Worm (Caenorhabditis elegans) whole organism, midembryonic: ENCODE measurements around the gene R08F11.4.

Experiments
- T22C8.4 ChIP-seq: fragments of 200-800 bp; sonication (Bioruptor generic); IDR thresholded peaks from 2 replicates; pipeline ENCODE4 v1.3.6; 2022; ENCODE audit warnings: missing genetic modification characterization, missing compliant biosample characterization
- cog-1 ChIP-seq: sonication (generic microtip); optimal IDR thresholded peaks from 2 replicates; lab custom pipeline; 2016; ENCODE audit warnings: missing genetic modification characterization, missing compliant biosample characterization
- flt-1 ChIP-seq: fragments of 200-800 bp; sonication (Bioruptor generic); IDR thresholded peaks from 2 replicates; pipeline ENCODE4 v1.3.6; 2022; ENCODE audit warnings: missing genetic modification characterization, missing compliant biosample characterization
- klf-2 ChIP-seq: fragments of 200-800 bp; sonication (Bioruptor generic); conservative IDR thresholded peaks from 2 replicates; pipeline ENCODE4 v1.3.6; 2022; ENCODE audit warnings: missing genetic modification reagents, missing genetic modification characterization, missing compliant biosample characterization
- med-1 ChIP-seq: sonication (generic microtip); optimal IDR thresholded peaks from 2 replicates; lab custom pipeline; 2017; ENCODE audit warnings: missing genetic modification characterization, mild to moderate bottlenecking, missing compliant biosample characterization, antibody characterized with exemption, missing genetic modification reagents; ENCODE audit not compliant: insufficient read depth
- ref-1 ChIP-seq: fragments of 200-800 bp; sonication (Bioruptor generic); conservative IDR thresholded peaks from 2 replicates; pipeline ENCODE4 v1.3.6; 2022; ENCODE audit warnings: missing genetic modification reagents, missing genetic modification characterization, missing compliant biosample characterization
- tab-1 ChIP-seq: fragments of 200-800 bp; sonication (Bioruptor generic); IDR thresholded peaks from 2 replicates; pipeline ENCODE4 v1.3.6; 2022; ENCODE audit warnings: missing genetic modification characterization, missing compliant biosample characterization
- ztf-23 ChIP-seq: fragments of 200-800 bp; sonication (Bioruptor generic); IDR thresholded peaks from 2 replicates; pipeline ENCODE4 v1.3.6; 2022; ENCODE audit warnings: missing genetic modification reagents, missing genetic modification characterization, missing compliant biosample characterization

- TF ChIP-seq tab-1 (no peak), T22C8.4 (GFP tag; lab: Robert Waterston, UW) (no peak), med-1 (GFP tag; lab: Kevin White, UChicago) (no peak), cog-1 (tag; lab: Kevin White, UChicago) (no peak), ref-1 (GFP tag; lab: Robert Waterston, UW) (no peak), flt-1 (GFP tag; lab: Robert Waterston, UW) (no peak), klf-2 (GFP tag; lab: Robert Waterston, UW) (no peak), ztf-23 (GFP tag; lab: Robert Waterston, UW) (no peak)
Measured at ce11 chrV:3805961-3806360, 634 bp upstream of the R08F11.4 start, which contains the start of gene srw-7.
